Worm (Caenorhabditis elegans): ENCODE data around the gene sqt-3.

The sqt-3 gene

ce11 chrV:12331820-12332219 is 20.7 kb upstream of the sqt-3 start:
- TF ChIP-seq nhr-11 (tag; optimal IDR thresholded peaks at IDR 0.05) (no peak), nhr-77 (tag; optimal IDR thresholded peaks at IDR 0.05) (no peak), fos-1 (tag; optimal IDR thresholded peaks at IDR 0.05) (no peak), nhr-23 (tag; optimal IDR thresholded peaks at IDR 0.05) (no peak), unc-39 (tag; optimal IDR thresholded peaks at IDR 0.05) (no peak), lin-39 (tag; optimal IDR thresholded peaks at IDR 0.05) (no peak), unc-62 (GFP tag; optimal IDR thresholded peaks at IDR 0.05) (no peak), F13H6.1 (tag; optimal IDR thresholded peaks at IDR 0.05) (peak; percentile 15), elt-3 (tag; optimal IDR thresholded peaks at IDR 0.05) (no peak), nhr-25 (tag; optimal IDR thresholded peaks at IDR 0.05) (no peak), ztf-11 (tag; optimal IDR thresholded peaks at IDR 0.05) (no peak), ceh-82 (tag; optimal IDR thresholded peaks at IDR 0.05) (no peak), alr-1 (tag; optimal IDR thresholded peaks at IDR 0.05) (no peak), nhr-129 (tag; optimal IDR thresholded peaks at IDR 0.05) (peak; percentile 42), snpc-4 (tag; optimal IDR thresholded peaks at IDR 0.05) (no peak), sma-9 (GFP tag; optimal IDR thresholded peaks at IDR 0.05) (peak; percentile 43), sma-9 (tag; optimal IDR thresholded peaks at IDR 0.05) (no peak), dmd-4 (tag; optimal IDR thresholded peaks at IDR 0.05) (no peak), skn-1 (tag; optimal IDR thresholded peaks at IDR 0.05) (no peak), mdl-1 (tag; optimal IDR thresholded peaks at IDR 0.05) (no peak), nhr-12 (tag; optimal IDR thresholded peaks at IDR 0.05) (no peak), lsy-2 (tag; optimal IDR thresholded peaks at IDR 0.05) (peak in 1 of 2 experiments; percentile 30), ztf-4 (tag; optimal IDR thresholded peaks at IDR 0.05) (no peak), elt-1 (tag; optimal IDR thresholded peaks at IDR 0.05) (no peak), ztf-1 (GFP tag; conservative IDR thresholded peaks at IDR 0.05) (no peak), ama-1 (optimal IDR thresholded peaks at IDR 0.05) (no peak), sma-3 (GFP tag; optimal IDR thresholded peaks at IDR 0.05) (no peak), nhr-21 (tag; optimal IDR thresholded peaks at IDR 0.05) (no peak), peb-1 (tag; optimal IDR thresholded peaks at IDR 0.05) (no peak), mbf-1 (tag; optimal IDR thresholded peaks at IDR 0.05) (no peak), mab-5 (tag; optimal IDR thresholded peaks at IDR 0.05) (no peak), nhr-10 (tag; optimal IDR thresholded peaks at IDR 0.05) (no peak), lin-11 (tag; optimal IDR thresholded peaks at IDR 0.05) (no peak), blmp-1 (tag; optimal IDR thresholded peaks at IDR 0.05; ENCODE audit: insufficient read depth) (no peak), zag-1 (tag; optimal IDR thresholded peaks at IDR 0.05) (no peak), crh-2 (tag; optimal IDR thresholded peaks at IDR 0.05) (peak; percentile 21), ceh-16 (tag; optimal IDR thresholded peaks at IDR 0.05) (no peak), ZK546.5 (tag; optimal IDR thresholded peaks at IDR 0.05) (no peak), R02D3.7 (tag; optimal IDR thresholded peaks at IDR 0.05) (no peak), C34F6.9 (tag; optimal IDR thresholded peaks at IDR 0.05) (no peak), nhr-237 (tag; optimal IDR thresholded peaks at IDR 0.05) (no peak), unc-55 (GFP tag; optimal IDR thresholded peaks at IDR 0.05) (peak; percentile 41), nhr-6 (tag; optimal IDR thresholded peaks at IDR 0.05) (no peak), Y55F3AM.14 (GFP tag; optimal IDR thresholded peaks at IDR 0.05) (no peak), aly-2 (tag; optimal IDR thresholded peaks at IDR 0.05) (no peak), egl-27 (tag; optimal IDR thresholded peaks at IDR 0.05) (no peak), sem-4 (tag; optimal IDR thresholded peaks at IDR 0.05) (no peak), lin-13 (GFP tag; optimal IDR thresholded peaks at IDR 0.05) (no peak)

- TF ChIP-seq ZK546.5 (tag; optimal IDR thresholded peaks at IDR 0.05) (no peak), zag-1 (tag; optimal IDR thresholded peaks at IDR 0.05) (no peak), nhr-129 (tag; optimal IDR thresholded peaks at IDR 0.05) (peak; percentile 37), lsy-2 (tag; optimal IDR thresholded peaks at IDR 0.05) (peak in 1 of 2 experiments; percentile 49), ceh-82 (tag; optimal IDR thresholded peaks at IDR 0.05) (no peak), sma-9 (GFP tag; optimal IDR thresholded peaks at IDR 0.05) (no peak), sma-9 (tag; optimal IDR thresholded peaks at IDR 0.05) (no peak), nhr-6 (tag; optimal IDR thresholded peaks at IDR 0.05) (no peak), crh-2 (tag; optimal IDR thresholded peaks at IDR 0.05) (no peak), dmd-4 (tag; optimal IDR thresholded peaks at IDR 0.05) (no peak), peb-1 (tag; optimal IDR thresholded peaks at IDR 0.05) (no peak), C34F6.9 (tag; optimal IDR thresholded peaks at IDR 0.05) (peak; percentile 2)
Observed at ce11 chrV:12334387-12334786, 18.2 kb upstream of the sqt-3 start.

Measured in whole organism, L2 larva.